Worm (Caenorhabditis elegans) whole organism, late embryonic: ENCODE measurements around the gene T13H5.8.

Experiments used
- F13H6.1 ChIP-seq: sonication (generic microtip); optimal IDR thresholded peaks from 2 replicates; lab custom pipeline; 2016; ENCODE audit warnings: missing genetic modification characterization, missing compliant biosample characterization
- K02D7.2 ChIP-seq: sonication (generic microtip); optimal IDR thresholded peaks from 2 replicates; lab custom pipeline; 2017; ENCODE audit warnings: mild to moderate bottlenecking, missing genetic modification characterization, missing compliant biosample characterization
- K09A11.1 ChIP-seq: sonication (generic microtip); optimal IDR thresholded peaks from 2 replicates; lab custom pipeline; 2017; ENCODE audit warnings: antibody characterized with exemption, mild to moderate bottlenecking, missing genetic modification characterization, missing compliant biosample characterization; ENCODE audit not compliant: insufficient read depth
- T23F11.4 ChIP-seq: fragments of 200-800 bp; sonication (Bioruptor generic); optimal IDR thresholded peaks from 2 replicates; lab custom pipeline; 2018; ENCODE audit warnings: mild to moderate bottlenecking, missing genetic modification characterization, missing compliant biosample characterization
- Y22D7AL.16 ChIP-seq: sonication (generic microtip); optimal IDR thresholded peaks from 2 replicates; lab custom pipeline; 2016; ENCODE audit warnings: missing genetic modification characterization, missing compliant biosample characterization
- ahr-1 ChIP-seq: sonication (generic microtip); optimal IDR thresholded peaks from 2 replicates; lab custom pipeline; 2016; ENCODE audit warnings: missing genetic modification characterization, missing compliant biosample characterization
- ceh-2 ChIP-seq: sonication (generic microtip); optimal IDR thresholded peaks from 2 replicates; lab custom pipeline; 2016; ENCODE audit warnings: missing genotype, missing genetic modification characterization, missing compliant biosample characterization
- ceh-22 ChIP-seq: sonication (generic microtip); optimal IDR thresholded peaks from 2 replicates; lab custom pipeline; 2017; ENCODE audit warnings: missing biosample characterization, missing genetic modification characterization
- ceh-24 ChIP-seq: sonication (generic microtip); optimal IDR thresholded peaks from 2 replicates; lab custom pipeline; 2016; ENCODE audit warnings: mild to moderate bottlenecking, missing genetic modification characterization, missing compliant biosample characterization
- ceh-30 ChIP-seq: fragments of 150-350 bp; optimal IDR thresholded peaks from 2 replicates; lab custom pipeline; 2014; ENCODE audit warnings: missing biosample characterization, missing genetic modification characterization
- ceh-31 ChIP-seq: sonication (generic microtip); optimal IDR thresholded peaks from 2 replicates; lab custom pipeline; 2016; ENCODE audit warnings: missing genetic modification characterization, missing compliant biosample characterization
- ceh-45 ChIP-seq: fragments of 200-800 bp; sonication (Bioruptor generic); IDR thresholded peaks from 2 replicates; pipeline ENCODE4 v1.3.6; 2022; ENCODE audit warnings: missing genetic modification reagents, missing genetic modification characterization, missing compliant biosample characterization
- ceh-6 ChIP-seq: fragments of 200-800 bp; sonication (Bioruptor generic); optimal IDR thresholded peaks from 2 replicates; lab custom pipeline; 2018; ENCODE audit warnings: mild to moderate bottlenecking, missing genetic modification characterization, missing compliant biosample characterization
- ceh-9 ChIP-seq: sonication (generic microtip); optimal IDR thresholded peaks from 2 replicates; lab custom pipeline; 2016; ENCODE audit warnings: mild to moderate bottlenecking, missing genetic modification characterization, inconsistent platforms, missing compliant biosample characterization
- dmd-4 ChIP-seq: sonication (generic microtip); optimal IDR thresholded peaks from 2 replicates; lab custom pipeline; 2016; ENCODE audit warnings: borderline replicate concordance, missing genetic modification characterization, missing compliant biosample characterization
- dve-1 ChIP-seq: sonication (generic microtip); optimal IDR thresholded peaks from 2 replicates; lab custom pipeline; 2017; ENCODE audit warnings: antibody characterized with exemption, mild to moderate bottlenecking, missing genetic modification characterization, missing compliant biosample characterization
- elt-2 ChIP-seq: sonication (generic microtip); optimal IDR thresholded peaks from 2 replicates; lab custom pipeline; 2016; ENCODE audit warnings: missing genetic modification reagents, missing genetic modification characterization, missing compliant biosample characterization
- elt-4 ChIP-seq: sonication (generic microtip); optimal IDR thresholded peaks from 2 replicates; lab custom pipeline; 2016; ENCODE audit warnings: missing genetic modification characterization, missing compliant biosample characterization
- ets-4 ChIP-seq: sonication (generic microtip); optimal IDR thresholded peaks from 2 replicates; lab custom pipeline; 2016; ENCODE audit warnings: missing genetic modification characterization, missing compliant biosample characterization
- eyg-1 ChIP-seq: sonication (generic microtip); optimal IDR thresholded peaks from 2 replicates; lab custom pipeline; 2016; ENCODE audit warnings: missing genotype, missing genetic modification characterization, missing compliant biosample characterization
- fkh-10 ChIP-seq: fragments of 150-350 bp; optimal IDR thresholded peaks from 2 replicates; lab custom pipeline; 2014; ENCODE audit warnings: missing biosample characterization, missing genetic modification reagents, missing genetic modification characterization
- fkh-6 ChIP-seq: sonication (generic microtip); optimal IDR thresholded peaks from 2 replicates; lab custom pipeline; 2016; ENCODE audit warnings: missing genetic modification characterization, missing compliant biosample characterization
- hlh-15 ChIP-seq: sonication (generic microtip); optimal IDR thresholded peaks from 2 replicates; lab custom pipeline; 2016; ENCODE audit warnings: missing genetic modification characterization, missing compliant biosample characterization
- hlh-6 ChIP-seq: sonication (generic microtip); optimal IDR thresholded peaks from 2 replicates; lab custom pipeline; 2016; ENCODE audit warnings: missing genotype, missing genetic modification characterization, missing compliant biosample characterization
- hlh-8 ChIP-seq: sonication (generic microtip); optimal IDR thresholded peaks from 2 replicates; lab custom pipeline; 2016; ENCODE audit warnings: missing genotype, missing genetic modification characterization, missing compliant biosample characterization
- lin-11 ChIP-seq: fragments of 200-800 bp; sonication (Bioruptor generic); optimal IDR thresholded peaks from 2 replicates; lab custom pipeline; 2018; ENCODE audit warnings: mild to moderate bottlenecking, missing genetic modification characterization, missing compliant biosample characterization
- mec-3 ChIP-seq: sonication (generic microtip); optimal IDR thresholded peaks from 2 replicates; lab custom pipeline; 2016; ENCODE audit warnings: borderline replicate concordance, missing genetic modification characterization, missing compliant biosample characterization
- nhr-11 ChIP-seq: fragments of 150-350 bp; optimal IDR thresholded peaks from 2 replicates; lab custom pipeline; 2014; ENCODE audit warnings: missing biosample characterization, missing genetic modification characterization
- nhr-232 ChIP-seq: sonication (generic microtip); optimal IDR thresholded peaks from 2 replicates; lab custom pipeline; 2016; ENCODE audit warnings: missing genetic modification characterization, missing compliant biosample characterization
- npax-4 ChIP-seq: sonication (generic microtip); optimal IDR thresholded peaks from 2 replicates; lab custom pipeline; 2016; ENCODE audit warnings: missing genetic modification characterization, missing compliant biosample characterization
- pag-3 ChIP-seq: sonication (generic microtip); optimal IDR thresholded peaks from 2 replicates; lab custom pipeline; 2016; ENCODE audit warnings: missing compliant biosample characterization, missing genetic modification characterization, borderline replicate concordance
- pat-9 ChIP-seq: fragments of 200-800 bp; sonication (Bioruptor generic); optimal IDR thresholded peaks from 2 replicates; lab custom pipeline; 2018; ENCODE audit warnings: mild to moderate bottlenecking, missing genetic modification characterization, moderate library complexity, missing compliant biosample characterization
- pax-1 ChIP-seq: fragments of 150-350 bp; optimal IDR thresholded peaks from 2 replicates; lab custom pipeline; 2014; ENCODE audit warnings: missing biosample characterization, missing genetic modification characterization
- pqm-1 ChIP-seq: sonication (generic microtip); optimal IDR thresholded peaks from 2 replicates; lab custom pipeline; 2016; ENCODE audit warnings: missing genetic modification characterization, missing compliant biosample characterization
- pros-1 ChIP-seq: fragments of 150-350 bp; optimal IDR thresholded peaks from 2 replicates; lab custom pipeline; 2014; ENCODE audit warnings: missing biosample characterization, missing genetic modification reagents, missing genetic modification characterization
- ref-2 ChIP-seq: sonication (generic microtip); optimal IDR thresholded peaks from 2 replicates; lab custom pipeline; 2016; ENCODE audit warnings: missing genetic modification characterization, missing compliant biosample characterization
- rnt-1 ChIP-seq: sonication (generic microtip); optimal IDR thresholded peaks from 2 replicates; lab custom pipeline; 2016; ENCODE audit warnings: missing genetic modification characterization, missing compliant biosample characterization
- sdc-2 ChIP-seq: sonication (generic microtip); optimal IDR thresholded peaks from 2 replicates; lab custom pipeline; 2016; ENCODE audit warnings: missing genotype, missing genetic modification characterization, missing compliant biosample characterization
- syd-9 ChIP-seq: sonication (generic microtip); optimal IDR thresholded peaks from 2 replicates; lab custom pipeline; 2016; ENCODE audit warnings: mild to moderate bottlenecking, missing genetic modification characterization, moderate library complexity, missing compliant biosample characterization
- tbx-7 ChIP-seq: sonication (generic microtip); optimal IDR thresholded peaks from 2 replicates; lab custom pipeline; 2016; ENCODE audit warnings: missing genotype, missing genetic modification characterization, missing compliant biosample characterization
- unc-3 ChIP-seq, 2 experiments: fragments of 200-800 bp in 1 of 2; sonication (Bioruptor generic) in 1 of 2; sonication (generic microtip) in 1 of 2; conservative IDR thresholded peaks in 1 of 2; optimal IDR thresholded peaks in 1 of 2; 2 replicates each; pipeline versions ENCODE4 v1.3.6 to Lab custom; 2016 to 2022; ENCODE audit warnings: missing compliant biosample characterization in 2 of 2, missing genetic modification characterization in 2 of 2, missing genetic modification reagents in 1 of 2
- unc-42 ChIP-seq: sonication (generic microtip); optimal IDR thresholded peaks from 2 replicates; lab custom pipeline; 2016; ENCODE audit warnings: missing genotype, missing genetic modification characterization, missing compliant biosample characterization
- unc-55 ChIP-seq: sonication (generic microtip); optimal IDR thresholded peaks from 2 replicates; lab custom pipeline; 2017; ENCODE audit warnings: missing biosample characterization, missing genetic modification reagents, missing genetic modification characterization

Gene T13H5.8

ce11 chrII:8551100-8551499 is 32.8 kb downstream of the T13H5.8 start:
- peak; percentile 81 for TF ChIP-seq unc-42
- no peak for TF ChIP-seq ceh-22 (tag; lab: Kevin White, UChicago)
- TF ChIP-seq elt-2 (tag; lab: Kevin White, UChicago) = no peak

ce11 chrII:8554568-8554967 is 36.3 kb downstream of the T13H5.8 start:
- TF ChIP-seq pag-3 (tag; lab: Kevin White, UChicago) (no peak), hlh-8 (tag; lab: Kevin White, UChicago) (no peak)
- TF ChIP-seq, all 69 proteins: peak for 0

ce11 chrII:8556166-8556565 is 37.9 kb downstream of the T13H5.8 start, which contains the start of gene glb-27:
glb-27 (minus strand) TSS chrII:8556266.
- TF ChIP-seq npax-4 (no peak), fkh-10 (GFP tag; lab: Kevin White, UChicago) (no peak), K09A11.1 (tag; lab: Kevin White, UChicago) (no peak), ceh-22 (tag; lab: Kevin White, UChicago) (no peak), ref-2 (tag; lab: Kevin White, UChicago) (no peak), elt-2 (tag; lab: Kevin White, UChicago) (no peak), pqm-1 (tag; lab: Kevin White, UChicago) (no peak), pax-1 (tag; lab: Kevin White, UChicago) (no peak), ceh-31 (tag; lab: Kevin White, UChicago) (no peak), ceh-24 (tag; lab: Kevin White, UChicago) (no peak), dve-1 (tag; lab: Kevin White, UChicago) (no peak)
- TF ChIP-seq, all 69 proteins: peak for 0

ce11 chrII:8559188-8559587 is 40.9 kb downstream of the T13H5.8 start:
- TF ChIP-seq pag-3 (tag; lab: Kevin White, UChicago) (no peak), rnt-1 (no peak), tbx-7 (tag; lab: Kevin White, UChicago) (no peak), elt-4 (no peak), fkh-6 (tag; lab: Kevin White, UChicago) (no peak), pax-1 (tag; lab: Kevin White, UChicago) (no peak), npax-4 (no peak), unc-42 (peak; percentile 97), elt-2 (tag; lab: Kevin White, UChicago) (no peak), hlh-6 (tag; lab: Kevin White, UChicago) (no peak), sdc-2 (no peak), ceh-22 (tag; lab: Kevin White, UChicago) (no peak), dmd-4 (tag; lab: Kevin White, UChicago) (no peak), fkh-10 (GFP tag; lab: Kevin White, UChicago) (peak; percentile 14), ahr-1 (tag; lab: Kevin White, UChicago) (no peak), T23F11.4 (no peak)

ce11 chrII:8561227-8561626 is 42.9 kb downstream of the T13H5.8 start, which contains the start of gene iff-2:
iff-2 (minus strand) TSS chrII:8561367.
- TF ChIP-seq ceh-45 (GFP tag; lab: Robert Waterston, UW) (peak; percentile 62; the same call in 1 of the 2 replicates), eyg-1 (tag; lab: Kevin White, UChicago) (no peak), syd-9 (tag; lab: Kevin White, UChicago) (peak; percentile 83), npax-4 (no peak), ceh-30 (tag; lab: Kevin White, UChicago) (peak; percentile 39), hlh-15 (tag; lab: Kevin White, UChicago) (no peak), lin-11 (tag; lab: Kevin White, UChicago) (peak; percentile 13), ceh-2 (tag; lab: Kevin White, UChicago) (peak; percentile 76), ceh-6 (peak; percentile 56), pat-9 (tag; lab: Kevin White, UChicago) (peak; percentile 72), nhr-11 (peak; percentile 62), unc-42 (peak; percentile 93), fkh-6 (tag; lab: Kevin White, UChicago) (peak; percentile 68), mec-3 (tag; lab: Kevin White, UChicago) (no peak), nhr-232 (tag; lab: Kevin White, UChicago) (no peak), pros-1 (tag; lab: Kevin White, UChicago) (peak; percentile 96), unc-3 (GFP tag; conservative IDR thresholded peaks at IDR 0.05; lab: Robert Waterston, UW) (peak; percentile 43; the same call in 1 of the 2 replicates), unc-3 (tag; optimal IDR thresholded peaks at IDR 0.05; lab: Kevin White, UChicago) (peak; percentile 48), ceh-9 (tag; lab: Kevin White, UChicago) (no peak), rnt-1 (peak; percentile 95), F13H6.1 (tag; lab: Kevin White, UChicago) (peak; percentile 66), Y22D7AL.16 (no peak), unc-55 (GFP tag; lab: Kevin White, UChicago) (peak; percentile 86), ets-4 (peak; percentile 89), K02D7.2 (peak; percentile 14), ahr-1 (tag; lab: Kevin White, UChicago) (no peak)
